Fruit fly (Drosophila melanogaster): Measurements from ENCODE around the gene Pburs.

The Pburs gene

dm6 chr2L:14396263-14396662 lies 20.9 kb downstream of the Pburs start (continued):
- TF ChIP-seq CG4854 (GFP tag; optimal IDR thresholded peaks at IDR 0.05): no peak
- peak; percentile 26; the same call in 1 of the 2 replicates for TF ChIP-seq stc (GFP tag; IDR thresholded peaks at IDR 0.05)
- no peak for TF ChIP-seq CG43689 (GFP tag; IDR thresholded peaks at IDR 0.05)
- TF ChIP-seq CG12659 (GFP tag; optimal IDR thresholded peaks at IDR 0.05): no peak
- TF ChIP-seq vvl (GFP tag; IDR thresholded peaks at IDR 0.05): peak; percentile 33; the same call in 1 of the 2 replicates
- TF ChIP-seq CG3281 (GFP tag; optimal IDR thresholded peaks at IDR 0.05): peak; percentile 16
- TF ChIP-seq Sox102F (GFP tag; optimal IDR thresholded peaks at IDR 0.05): peak; percentile 29
- peak; percentile 34 for TF ChIP-seq CG12071 (GFP tag; optimal IDR thresholded peaks at IDR 0.05)
- TF ChIP-seq kni (GFP tag; optimal IDR thresholded peaks at IDR 0.05): peak; percentile 16
- TF ChIP-seq Xrp1 (GFP tag; IDR thresholded peaks at IDR 0.05): peak; percentile 18; the same call in 1 of the 2 replicates
- TF ChIP-seq Asciz (GFP tag; optimal IDR thresholded peaks at IDR 0.05): peak; percentile 2
- TF ChIP-seq chinmo (GFP tag; IDR thresholded peaks at IDR 0.05; ENCODE audit: partially characterized antibody): 0 out of 4 replicates have a peak, but pooled peaks have one; percentile 75
- peak; percentile 4 for TF ChIP-seq CG7839 (tag; optimal IDR thresholded peaks at IDR 0.05)
- TF ChIP-seq exex (tag; optimal IDR thresholded peaks at IDR 0.05): no peak
- peak; percentile 26 for TF ChIP-seq dmrt99B (tag; optimal IDR thresholded peaks at IDR 0.05)
- peak; percentile 16 for TF ChIP-seq CG8281 (tag; optimal IDR thresholded peaks at IDR 0.05)
- TF ChIP-seq sd (tag; optimal IDR thresholded peaks at IDR 0.05): peak; percentile 65
- peak; percentile 46 for TF ChIP-seq mirr (GFP tag; optimal IDR thresholded peaks at IDR 0.05)
- no peak for TF ChIP-seq crp (GFP tag; optimal IDR thresholded peaks at IDR 0.05)
- TF ChIP-seq lab (GFP tag; optimal IDR thresholded peaks at IDR 0.05): peak; percentile 61
- TF ChIP-seq Atf6 (GFP tag; IDR thresholded peaks at IDR 0.05): 0 out of 2 replicates have a peak, but pooled peaks have one; percentile 51
- no peak for TF ChIP-seq rib (GFP tag; IDR thresholded peaks at IDR 0.05)

DNA sequence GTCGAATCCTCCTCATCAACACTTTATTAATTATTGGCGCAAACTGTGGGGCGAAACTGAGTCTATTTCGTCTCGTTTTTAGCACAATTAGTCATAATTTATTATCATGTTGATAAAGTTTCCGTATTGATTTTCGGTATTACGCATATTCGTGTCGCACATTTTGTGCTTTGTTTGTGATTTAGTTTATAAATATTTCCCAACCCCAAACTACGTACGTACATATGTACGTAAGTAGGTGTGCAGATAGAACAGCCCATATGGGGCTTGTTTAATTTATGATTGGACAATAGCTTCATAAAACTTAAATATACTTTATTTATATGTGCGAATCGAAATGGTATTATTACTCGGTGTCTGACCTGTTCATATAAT lies 22.1 kb downstream of the Pburs start:
- TF ChIP-seq CG8290 (GFP tag; optimal IDR thresholded peaks at IDR 0.05) (no peak), CG8290 (tag; optimal IDR thresholded peaks at IDR 0.05) (peak in 1 of 2 experiments; percentile 66), Bgb (GFP tag; IDR thresholded peaks at IDR 0.05; ENCODE audit: partially characterized antibody) (no peak), Gug (GFP tag; IDR thresholded peaks at IDR 0.05) (no peak), Hr39 (optimal IDR thresholded peaks at IDR 0.05) (no peak), CG9609 (GFP tag; optimal IDR thresholded peaks at IDR 0.05) (no peak), gem (tag; optimal IDR thresholded peaks at IDR 0.05) (no peak), CG10431 (GFP tag; optimal IDR thresholded peaks at IDR 0.05) (no peak), az2 (GFP tag; optimal IDR thresholded peaks at IDR 0.05) (no peak), Vsx1 (GFP tag; optimal IDR thresholded peaks at IDR 0.05) (no peak), wdn (GFP tag; IDR thresholded peaks at IDR 0.05) (0 out of 2 replicates have a peak, but pooled peaks have one; percentile 31), bab2 (GFP tag; optimal IDR thresholded peaks at IDR 0.05) (no peak), Lhr (GFP tag; optimal IDR thresholded peaks at IDR 0.05) (no peak), lola (GFP tag; optimal IDR thresholded peaks at IDR 0.05) (no peak), CHES-1-like (GFP tag; optimal IDR thresholded peaks at IDR 0.05) (no peak), CG10654 (GFP tag; optimal IDR thresholded peaks at IDR 0.05) (no peak), CG15269 (tag; optimal IDR thresholded peaks at IDR 0.05) (no peak), CG6175 (GFP tag; IDR thresholded peaks at IDR 0.05) (no peak), BtbVII (GFP tag; optimal IDR thresholded peaks at IDR 0.05) (peak; percentile 23), bsh (GFP tag; optimal IDR thresholded peaks at IDR 0.05) (no peak), nom (GFP tag; optimal IDR thresholded peaks at IDR 0.05) (no peak), crc (GFP tag; optimal IDR thresholded peaks at IDR 0.05) (no peak), ems (GFP tag; optimal IDR thresholded peaks at IDR 0.05) (no peak), CG13287 (GFP tag; IDR thresholded peaks at IDR 0.05; ENCODE audit: partially characterized antibody) (no peak), CG4404 (GFP tag; IDR thresholded peaks at IDR 0.05) (no peak), CG18262 (tag; optimal IDR thresholded peaks at IDR 0.05) (no peak), crol (GFP tag; IDR thresholded peaks at IDR 0.05) (no peak), NC2α (GFP tag; optimal IDR thresholded peaks at IDR 0.05) (no peak), Bdp1 (GFP tag; optimal IDR thresholded peaks at IDR 0.05) (no peak)
